Worm (Caenorhabditis elegans): Measurements from ENCODE around the gene nucl-1.

Gene nucl-1

DNA sequence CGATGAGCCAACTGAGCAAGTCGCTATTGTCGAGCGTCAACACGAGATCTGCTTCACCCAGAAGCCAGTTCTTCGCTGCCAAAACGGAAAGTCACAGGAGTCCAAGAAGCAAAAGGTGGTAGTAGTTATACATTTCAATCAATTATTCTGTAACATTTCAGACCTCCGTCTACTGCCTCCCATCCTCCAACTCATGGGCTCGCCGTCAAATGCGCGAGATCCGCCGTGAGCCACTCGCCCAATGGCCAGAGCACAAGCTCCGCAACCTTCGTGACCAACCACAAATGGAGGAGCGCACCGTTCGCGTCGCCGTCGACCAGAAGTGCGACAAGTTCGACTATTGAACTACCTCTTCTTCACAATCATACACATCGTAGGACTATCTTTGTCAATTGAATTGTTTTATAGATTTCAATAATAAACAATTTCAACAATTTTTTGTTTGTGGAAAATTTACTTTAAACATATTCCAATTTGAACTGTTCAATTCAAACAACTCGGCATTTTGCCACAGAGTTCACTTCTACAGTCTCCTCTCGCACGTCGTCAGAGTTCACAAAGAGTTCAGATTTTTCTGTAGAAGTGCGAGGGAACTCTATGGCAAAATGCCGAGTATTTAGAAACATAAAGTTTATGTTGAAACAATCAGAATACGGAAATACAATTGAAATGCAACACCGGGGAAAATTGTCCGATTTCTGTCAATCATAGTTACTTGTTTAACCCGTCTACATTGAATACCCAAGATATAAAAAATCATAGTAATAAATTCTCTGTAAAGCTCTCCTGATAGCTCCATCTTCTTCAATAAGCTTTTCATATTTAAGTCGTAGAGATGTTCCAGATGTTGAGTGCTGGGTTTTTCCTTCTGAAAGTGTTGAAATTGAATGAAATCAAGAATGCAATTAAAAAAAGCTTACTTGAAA is 23.0 kb downstream of the nucl-1 start:
- TF ChIP-seq D2030.7 (GFP tag; IDR thresholded peaks at IDR 0.05) (no peak), lin-54 (GFP tag; optimal IDR thresholded peaks at IDR 0.05) (peak; percentile 34), let-526 (GFP tag; IDR thresholded peaks at IDR 0.05) (peak; percentile 54; the same call in 1 of the 2 replicates), lin-26 (GFP tag; IDR thresholded peaks at IDR 0.05) (no peak), aptf-2 (GFP tag; conservative IDR thresholded peaks at IDR 0.05) (no peak), attf-6 (GFP tag; IDR thresholded peaks at IDR 0.05) (0 out of 2 replicates have a peak, but pooled peaks have one; percentile 43), ztf-28 (GFP tag; IDR thresholded peaks at IDR 0.05) (no peak; the same call in 1 of the 2 replicates), snpc-1.1 (tag; optimal IDR thresholded peaks at IDR 0.05; ENCODE audit: insufficient read depth) (no peak), unc-130 (GFP tag; optimal IDR thresholded peaks at IDR 0.05) (no peak), Y53F4B.3 (GFP tag; IDR thresholded peaks at IDR 0.05) (no peak), aptf-3 (GFP tag; IDR thresholded peaks at IDR 0.05) (no peak), B0035.1 (tag; optimal IDR thresholded peaks at IDR 0.05) (no peak), F57A8.1 (GFP tag; optimal IDR thresholded peaks at IDR 0.05) (no peak), tbx-9 (tag; optimal IDR thresholded peaks at IDR 0.05; ENCODE audit: borderline replicate concordance) (no peak), dpff-1 (tag; optimal IDR thresholded peaks at IDR 0.05) (no peak), bed-2 (GFP tag; IDR thresholded peaks at IDR 0.05) (no peak), mxl-1 (tag; optimal IDR thresholded peaks at IDR 0.05) (no peak), lin-35 (GFP tag; optimal IDR thresholded peaks at IDR 0.05) (no peak), F10E7.11 (tag; optimal IDR thresholded peaks at IDR 0.05) (no peak), hlh-26 (GFP tag; conservative IDR thresholded peaks at IDR 0.05) (no peak), ama-1 (optimal IDR thresholded peaks at IDR 0.05) (peak; percentile 7), ama-1 (GFP tag; optimal IDR thresholded peaks at IDR 0.05) (no peak), ztf-25 (GFP tag; IDR thresholded peaks at IDR 0.05) (no peak), madf-8 (GFP tag; conservative IDR thresholded peaks at IDR 0.05) (no peak), ztf-18 (tag; optimal IDR thresholded peaks at IDR 0.05) (no peak), Y95B8A.8 (GFP tag; IDR thresholded peaks at IDR 0.05) (0 out of 2 replicates have a peak, but pooled peaks have one; percentile 30), attf-5 (GFP tag; optimal IDR thresholded peaks at IDR 0.05) (peak; percentile 15), F22D6.2 (tag; optimal IDR thresholded peaks at IDR 0.05) (no peak), egl-44 (GFP tag; IDR thresholded peaks at IDR 0.05) (no peak), ztf-26 (tag; optimal IDR thresholded peaks at IDR 0.05) (no peak), hlh-12 (tag; optimal IDR thresholded peaks at IDR 0.05) (no peak), atf-7 (tag; optimal IDR thresholded peaks at IDR 0.05) (peak; percentile 62), nhr-27 (tag; optimal IDR thresholded peaks at IDR 0.05) (no peak), lir-1 (GFP tag; conservative IDR thresholded peaks at IDR 0.05) (no peak), egl-18 (GFP tag; IDR thresholded peaks at IDR 0.05) (no peak), hmg-1.2 (GFP tag; IDR thresholded peaks at IDR 0.05) (no peak; the same call in 1 of the 2 replicates), sdz-38 (tag; optimal IDR thresholded peaks at IDR 0.05) (no peak), athp-1 (tag; optimal IDR thresholded peaks at IDR 0.05) (no peak), ceh-58 (GFP tag; IDR thresholded peaks at IDR 0.05) (0 out of 2 replicates have a peak, but pooled peaks have one; percentile 73), unc-62 (GFP tag; optimal IDR thresholded peaks at IDR 0.05) (no peak), F37B4.10 (GFP tag; IDR thresholded peaks at IDR 0.05) (no peak), nhr-179 (tag; optimal IDR thresholded peaks at IDR 0.05) (no peak), efl-1 (GFP tag; optimal IDR thresholded peaks at IDR 0.05) (no peak), snpc-1.3 (tag; optimal IDR thresholded peaks at IDR 0.05; ENCODE audit: insufficient read depth) (no peak), nhr-90 (tag; optimal IDR thresholded peaks at IDR 0.05) (peak; percentile 78), ceh-100 (GFP tag; IDR thresholded peaks at IDR 0.05) (no peak), madf-10 (tag; optimal IDR thresholded peaks at IDR 0.05) (peak; percentile 76), Y53G8AR.9 (GFP tag; conservative IDR thresholded peaks at IDR 0.05) (peak; percentile 96)

Data from whole organism, young adult.